Worm (Caenorhabditis elegans): Measurements from ENCODE around the gene osm-7.

- no peak for TF ChIP-seq ztf-23 (GFP tag; IDR thresholded peaks at IDR 0.05)
- no peak for TF ChIP-seq flt-1 (GFP tag; IDR thresholded peaks at IDR 0.05)
- TF ChIP-seq ztf-29 (GFP tag; IDR thresholded peaks at IDR 0.05) = no peak
Measured at ce11 chrIII:13546537-13546936, 29.4 kb upstream of the osm-7 start, which contains the start of gene Y76A2B.4.

Data from whole organism, midembryonic.